Worm (Caenorhabditis elegans) whole organism, midembryonic: ENCODE measurements around the gene lem-2.

Source experiments
- cog-1 ChIP-seq: sonication (generic microtip); optimal IDR thresholded peaks from 2 replicates; lab custom pipeline; 2016; ENCODE audit warnings: missing genetic modification characterization, missing compliant biosample characterization
- flt-1 ChIP-seq: fragments of 200-800 bp; sonication (Bioruptor generic); IDR thresholded peaks from 2 replicates; pipeline ENCODE4 v1.3.6; 2022; ENCODE audit warnings: missing genetic modification characterization, missing compliant biosample characterization
- tab-1 ChIP-seq: fragments of 200-800 bp; sonication (Bioruptor generic); IDR thresholded peaks from 2 replicates; pipeline ENCODE4 v1.3.6; 2022; ENCODE audit warnings: missing genetic modification characterization, missing compliant biosample characterization

DNA sequence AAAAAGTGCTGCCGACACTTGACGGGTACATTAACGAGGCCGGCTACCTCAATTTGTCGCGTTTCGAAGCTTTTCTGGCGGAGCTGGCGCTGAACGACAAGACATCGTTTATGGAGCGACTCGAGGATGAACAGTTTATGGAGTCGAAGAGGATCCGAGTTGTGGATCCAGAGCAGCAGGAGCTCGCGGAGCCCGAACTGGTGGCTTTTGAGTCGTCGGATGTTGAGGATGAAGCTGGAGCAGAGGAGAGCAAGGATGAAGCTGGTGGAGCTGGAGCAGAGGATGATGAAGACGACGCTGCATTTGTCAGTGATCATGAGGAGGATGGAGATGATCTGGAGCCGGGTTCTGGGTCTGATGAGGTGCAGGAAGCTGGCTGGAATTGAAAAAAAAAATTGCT, 11.6 kb downstream of the lem-2 start:
- TF ChIP-seq cog-1 (tag; lab: Kevin White, UChicago) (no peak), flt-1 (GFP tag; lab: Robert Waterston, UW) (no peak), tab-1 (GFP tag; lab: Robert Waterston, UW) (no peak)
